Worm (Caenorhabditis elegans): ENCODE data around the gene F49F1.10.

DNA sequence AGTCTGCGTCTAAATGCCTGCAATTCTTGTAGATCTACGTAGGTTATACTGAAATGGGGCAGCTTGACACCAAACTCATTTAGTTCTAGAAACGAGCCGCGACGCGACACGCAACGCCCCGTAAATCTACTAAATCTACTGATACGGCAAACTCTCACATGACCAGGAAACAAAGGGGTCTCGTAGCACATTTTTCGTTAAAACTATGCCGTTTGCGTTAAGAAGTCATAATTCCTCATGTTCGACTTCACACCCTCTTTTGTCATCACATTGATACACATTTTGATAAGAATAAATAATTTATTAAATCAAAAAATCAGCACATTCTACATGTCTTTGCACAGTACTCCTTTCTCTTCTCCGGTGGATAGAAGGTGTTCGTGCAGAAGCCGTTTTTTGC, 17.9 kb downstream of the F49F1.10 start:
- TF ChIP-seq nhr-85 (tag) (no peak), jun-1 (tag; optimal IDR thresholded peaks at IDR 0.05) (no peak), ceh-82 (tag; optimal IDR thresholded peaks at IDR 0.05) (no peak), nhr-28 (tag; optimal IDR thresholded peaks at IDR 0.05) (no peak)
